Fruit fly (Drosophila melanogaster): Measurements from ENCODE around the gene CG6023.

The CG6023 gene

dm6 chrX:18294031-18294430, 27.0 kb downstream of the CG6023 start:
- TF ChIP-seq acj6 (GFP tag; optimal IDR thresholded peaks at IDR 0.05) (peak; percentile 83), CG15336 (GFP tag; IDR thresholded peaks at IDR 0.05) (peak; percentile 84), CG6792 (GFP tag; optimal IDR thresholded peaks at IDR 0.05) (peak; percentile 93), net (GFP tag; optimal IDR thresholded peaks at IDR 0.05) (peak; percentile 85), Lpt (GFP tag; optimal IDR thresholded peaks at IDR 0.05) (peak; percentile 54), svp (GFP tag) (peak; percentile 97), Eip78C (GFP tag) (peak; percentile 97), dsx (GFP tag; optimal IDR thresholded peaks at IDR 0.05; ENCODE audit: poor library complexity, severe bottlenecking) (peak; percentile 31), pdm3 (GFP tag; optimal IDR thresholded peaks at IDR 0.05) (peak; percentile 89), CG8319 (GFP tag; optimal IDR thresholded peaks at IDR 0.05) (peak; percentile 88), CG6854 (GFP tag; optimal IDR thresholded peaks at IDR 0.05) (peak; percentile 87), esn (GFP tag; optimal IDR thresholded peaks at IDR 0.05) (peak; percentile 92), CG32006 (GFP tag; optimal IDR thresholded peaks at IDR 0.05) (peak; percentile 81), CG9139 (GFP tag; optimal IDR thresholded peaks at IDR 0.05) (peak; percentile 14), CG3032 (tag; optimal IDR thresholded peaks at IDR 0.05) (peak; percentile 48), Met (GFP tag; optimal IDR thresholded peaks at IDR 0.05) (peak; percentile 90), CG3919 (GFP tag; optimal IDR thresholded peaks at IDR 0.05) (peak; percentile 88), achi (GFP tag; optimal IDR thresholded peaks at IDR 0.05) (peak; percentile 81), CG8119 (GFP tag; IDR thresholded peaks at IDR 0.05) (peak; percentile 85), CG16779 (tag; optimal IDR thresholded peaks at IDR 0.05) (peak; percentile 57), fd59A (GFP tag; optimal IDR thresholded peaks at IDR 0.05) (peak; percentile 2), CG1621 (tag; optimal IDR thresholded peaks at IDR 0.05) (no peak), Sox15 (GFP tag; optimal IDR thresholded peaks at IDR 0.05) (peak; percentile 84), CG11902 (GFP tag; optimal IDR thresholded peaks at IDR 0.05) (peak; percentile 90), Smox (GFP tag; optimal IDR thresholded peaks at IDR 0.05) (peak; percentile 89), CG11762 (GFP tag; optimal IDR thresholded peaks at IDR 0.05; ENCODE audit: insufficient read depth) (peak; percentile 77), CG31627 (GFP tag; optimal IDR thresholded peaks at IDR 0.05) (peak; percentile 92), lz (GFP tag; optimal IDR thresholded peaks at IDR 0.05) (peak; percentile 92), fd85E (GFP tag; optimal IDR thresholded peaks at IDR 0.05) (peak; percentile 20), spab (GFP tag; optimal IDR thresholded peaks at IDR 0.05) (peak; percentile 30), Ets96B (tag; optimal IDR thresholded peaks at IDR 0.05) (peak; percentile 40), CG6276 (GFP tag; optimal IDR thresholded peaks at IDR 0.05) (peak; percentile 70), topi (GFP tag; optimal IDR thresholded peaks at IDR 0.05) (peak; percentile 94), Sox14 (GFP tag; optimal IDR thresholded peaks at IDR 0.05) (peak; percentile 84), salr (GFP tag; optimal IDR thresholded peaks at IDR 0.05) (peak in 1 of 2 experiments; percentile 42), Hr39 (GFP tag; optimal IDR thresholded peaks at IDR 0.05) (peak; percentile 92), CG10631 (GFP tag; optimal IDR thresholded peaks at IDR 0.05) (peak; percentile 74), Gug (GFP tag; IDR thresholded peaks at IDR 0.05) (peak; percentile 63), Hr4 (GFP tag; optimal IDR thresholded peaks at IDR 0.05) (peak; percentile 82), CG6808 (GFP tag; optimal IDR thresholded peaks at IDR 0.05) (peak; percentile 46), Eip75B (GFP tag; optimal IDR thresholded peaks at IDR 0.05) (peak; percentile 84), CG10669 (GFP tag; optimal IDR thresholded peaks at IDR 0.05) (peak; percentile 58), fkh (GFP tag; optimal IDR thresholded peaks at IDR 0.05) (peak; percentile 73), ss (GFP tag; optimal IDR thresholded peaks at IDR 0.05) (peak in 1 of 2 experiments; percentile 59), CG11294 (GFP tag; IDR thresholded peaks at IDR 0.05) (peak; percentile 58), CG34406 (GFP tag; optimal IDR thresholded peaks at IDR 0.05) (peak; percentile 90), Hr38 (GFP tag; optimal IDR thresholded peaks at IDR 0.05) (no peak), cyc (GFP tag; optimal IDR thresholded peaks at IDR 0.05) (peak; percentile 92), Sox102F (GFP tag; optimal IDR thresholded peaks at IDR 0.05) (peak; percentile 92), dac (GFP tag; optimal IDR thresholded peaks at IDR 0.05) (peak; percentile 54), CG4318 (GFP tag; optimal IDR thresholded peaks at IDR 0.05) (peak; percentile 41), eg (GFP tag; IDR thresholded peaks at IDR 0.05) (peak; percentile 89)

All from whole organism, prepupa.